Worm (Caenorhabditis elegans) whole organism, mixed stage, embryonic: Measurements from ENCODE around the gene T14B4.20.

Source experiments
- nhr-237 ChIP-seq: fragments of 150-350 bp; optimal IDR thresholded peaks from 2 replicates; lab custom pipeline; 2014; ENCODE audit warnings: missing biosample characterization, missing genetic modification characterization
- pha-4 ChIP-seq: fragments of 150-350 bp; optimal IDR thresholded peaks from 2 replicates; lab custom pipeline; 2018; ENCODE audit warnings: missing biosample characterization, missing genetic modification reagents, missing genetic modification characterization
- snpc-4 ChIP-seq: fragments of 150-350 bp; optimal IDR thresholded peaks from 2 replicates; lab custom pipeline; 2014; ENCODE audit warnings: missing biosample characterization, missing genetic modification characterization
- unc-120 ChIP-seq: sonication (generic microtip); optimal IDR thresholded peaks from 2 replicates; lab custom pipeline; 2017; ENCODE audit warnings: missing genetic modification characterization, missing compliant biosample characterization; ENCODE audit not compliant: poor library complexity, severe bottlenecking
- unc-39 ChIP-seq: fragments of 150-350 bp; optimal IDR thresholded peaks from 2 replicates; lab custom pipeline; 2014; ENCODE audit warnings: missing biosample characterization, missing genetic modification characterization
- unc-62 ChIP-seq: fragments of 150-350 bp; optimal IDR thresholded peaks from 2 replicates; lab custom pipeline; 2014; ENCODE audit warnings: missing biosample characterization, missing genetic modification reagents, missing genetic modification characterization

DNA sequence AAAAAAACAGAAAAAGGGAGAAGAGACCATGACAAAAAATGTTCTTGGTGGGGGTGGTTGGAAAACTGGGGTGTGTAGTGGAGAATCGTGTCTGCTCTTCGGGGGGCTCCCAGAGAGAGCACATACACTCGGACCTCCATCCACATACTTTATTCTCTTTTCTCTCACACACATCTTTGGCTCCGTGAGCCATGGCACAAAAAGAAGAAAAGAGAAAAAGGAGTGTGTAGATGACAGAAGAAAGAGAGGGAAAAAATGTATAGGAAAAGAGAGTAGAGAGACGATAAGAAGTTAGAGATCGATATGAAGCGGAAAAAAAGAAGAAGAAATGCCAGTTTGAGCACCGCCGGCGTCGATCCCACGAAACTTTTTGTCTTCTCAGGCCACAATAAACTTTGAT lies 7.7 kb upstream of the T14B4.20 start:
- TF ChIP-seq unc-120, result peak; percentile 90
- peak; percentile 21 for TF ChIP-seq unc-62
- TF ChIP-seq snpc-4, result no peak
- TF ChIP-seq unc-39 (tag; lab: Kevin White, UChicago), result no peak
- no peak for TF ChIP-seq nhr-237 (tag; lab: Kevin White, UChicago)
- no peak for TF ChIP-seq pha-4 (tag; lab: Kevin White, UChicago)
